Worm (Caenorhabditis elegans) whole organism, midembryonic: ENCODE results near the gene Y69H2.15.

Experiments
- cog-1 ChIP-seq: sonication (generic microtip); optimal IDR thresholded peaks from 2 replicates; lab custom pipeline; 2016; ENCODE audit warnings: missing genetic modification characterization, missing compliant biosample characterization
- med-1 ChIP-seq: sonication (generic microtip); optimal IDR thresholded peaks from 2 replicates; lab custom pipeline; 2017; ENCODE audit warnings: missing genetic modification characterization, mild to moderate bottlenecking, missing compliant biosample characterization, antibody characterized with exemption, missing genetic modification reagents; ENCODE audit not compliant: insufficient read depth
- ref-1 ChIP-seq: fragments of 200-800 bp; sonication (Bioruptor generic); conservative IDR thresholded peaks from 2 replicates; pipeline ENCODE4 v1.3.6; 2022; ENCODE audit warnings: missing genetic modification reagents, missing genetic modification characterization, missing compliant biosample characterization

DNA sequence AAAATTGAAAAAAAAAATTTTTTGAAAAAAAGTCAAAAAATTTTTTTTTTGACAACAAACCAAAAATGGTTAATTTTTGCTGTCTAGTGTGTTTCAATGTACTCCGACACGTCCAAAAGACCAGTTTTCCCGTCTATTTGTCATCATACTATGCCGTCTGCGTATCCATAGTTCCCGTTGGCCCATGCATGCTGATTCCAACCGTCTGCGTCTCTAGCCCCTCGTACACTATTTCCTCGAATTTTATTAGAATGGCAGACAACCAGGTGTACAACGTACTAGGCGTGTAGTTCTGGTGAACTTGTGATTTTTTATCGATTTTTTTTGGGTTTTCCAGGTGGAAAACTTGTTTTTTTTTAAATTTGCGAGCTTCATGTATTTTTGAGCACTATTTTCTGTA, 12.2 kb downstream of the Y69H2.15 start:
- TF ChIP-seq cog-1 (tag; lab: Kevin White, UChicago) (peak; percentile 14), med-1 (GFP tag; lab: Kevin White, UChicago) (no peak), ref-1 (GFP tag; lab: Robert Waterston, UW) (no peak)
